Worm (Caenorhabditis elegans): ENCODE data around the gene F37C4.8.

Gene F37C4.8

DNA sequence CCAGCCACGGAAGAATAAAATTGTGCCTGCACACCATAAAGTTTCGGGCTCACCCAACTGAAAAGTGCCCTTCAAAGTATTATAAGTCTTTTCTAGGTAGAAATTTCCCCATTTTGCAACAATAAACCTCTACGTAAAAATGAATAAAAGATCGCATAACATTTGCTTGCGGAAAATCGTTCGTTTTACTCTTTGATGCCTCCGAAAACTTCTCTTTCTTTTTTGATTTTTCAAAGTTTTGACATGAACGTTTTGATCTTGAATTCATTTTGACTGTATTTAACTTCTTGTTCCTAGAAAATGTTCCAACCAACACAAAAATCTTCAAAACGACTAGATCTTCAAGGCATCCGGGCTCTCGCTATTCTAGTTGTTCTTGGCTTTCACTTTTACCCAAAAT, 7.9 kb upstream of the F37C4.8 start, which contains the start of gene oac-21:
Gene oac-21 (plus strand): TSS at position 301 of the 400 bp plus-strand sequence.
- TF ChIP-seq cog-1 (tag; optimal IDR thresholded peaks at IDR 0.05): no peak
- TF ChIP-seq tab-1 (GFP tag; IDR thresholded peaks at IDR 0.05): no peak
- no peak for TF ChIP-seq ztf-23 (GFP tag; IDR thresholded peaks at IDR 0.05)
- TF ChIP-seq T22C8.4 (GFP tag; IDR thresholded peaks at IDR 0.05): no peak
- TF ChIP-seq ref-1 (GFP tag; conservative IDR thresholded peaks at IDR 0.05): no peak
- TF ChIP-seq flt-1 (GFP tag; IDR thresholded peaks at IDR 0.05): no peak
- no peak for TF ChIP-seq ztf-29 (GFP tag; IDR thresholded peaks at IDR 0.05)

DNA sequence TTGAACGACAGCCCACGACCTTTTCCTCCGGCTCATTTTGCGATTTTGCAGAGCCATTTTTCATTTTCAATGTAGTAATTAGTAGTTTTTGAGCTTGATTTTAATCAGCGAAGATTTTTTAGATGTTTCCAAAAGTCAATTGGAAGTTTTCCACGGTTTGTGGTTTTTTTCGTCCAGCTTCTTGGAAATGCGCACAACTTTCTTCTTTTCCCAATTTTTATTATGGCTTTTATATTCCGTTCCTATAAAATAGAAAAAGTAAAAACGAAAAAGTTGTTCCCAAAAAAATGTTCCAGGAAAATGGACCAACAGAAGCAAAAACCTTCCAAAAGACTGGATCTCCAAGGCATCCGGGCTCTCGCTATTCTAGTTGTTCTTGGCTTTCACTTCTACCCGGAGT, 4.3 kb upstream of the F37C4.8 start, which contains the start of gene oac-22:
Gene oac-22 (plus strand): TSS at position 301 of the 400 bp plus-strand sequence.
- TF ChIP-seq cog-1 (tag; optimal IDR thresholded peaks at IDR 0.05) (no peak), ref-1 (GFP tag; conservative IDR thresholded peaks at IDR 0.05) (no peak), tab-1 (GFP tag; IDR thresholded peaks at IDR 0.05) (no peak), ztf-23 (GFP tag; IDR thresholded peaks at IDR 0.05) (no peak), klf-2 (GFP tag; conservative IDR thresholded peaks at IDR 0.05) (no peak), med-1 (GFP tag; optimal IDR thresholded peaks at IDR 0.05; ENCODE audit: insufficient read depth) (no peak), flt-1 (GFP tag; IDR thresholded peaks at IDR 0.05) (no peak)

DNA sequence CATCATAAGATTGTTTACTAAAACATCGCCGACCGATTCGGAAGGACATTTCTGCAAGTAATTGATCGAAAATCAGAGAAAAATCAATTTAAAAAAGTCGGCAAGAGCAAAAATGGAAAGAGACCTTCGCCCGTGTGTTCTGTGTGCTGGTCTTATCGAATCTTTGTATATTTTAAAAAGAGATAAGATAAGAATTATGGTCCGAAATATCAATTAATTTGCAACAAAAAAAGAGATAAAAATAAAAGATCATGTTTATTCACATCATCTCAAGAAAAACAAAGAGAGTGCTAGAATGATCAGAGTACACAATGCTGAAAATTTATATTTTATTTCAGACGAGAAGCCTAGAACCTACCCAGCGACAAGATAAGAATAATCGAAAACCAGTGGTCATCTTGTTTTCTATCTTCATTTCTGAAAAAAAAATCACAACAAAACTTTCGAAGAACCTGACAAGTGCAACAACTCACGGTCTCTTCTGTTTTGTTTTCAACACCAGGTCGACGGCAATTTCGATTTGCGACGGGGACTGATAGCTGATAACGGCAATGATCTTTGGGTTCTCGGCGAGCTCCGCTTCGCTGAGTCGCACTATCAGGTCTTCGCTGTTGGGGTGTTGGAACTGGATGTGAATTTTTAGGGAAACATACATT, 2.6 kb downstream of the F37C4.8 start, which contains the start of gene F37C4.6:
Gene F37C4.6 (minus strand): TSS at position 51 of the 656 bp plus-strand sequence.
- TF ChIP-seq ref-1 (GFP tag; conservative IDR thresholded peaks at IDR 0.05) (no peak), klf-2 (GFP tag; conservative IDR thresholded peaks at IDR 0.05) (no peak), med-1 (GFP tag; optimal IDR thresholded peaks at IDR 0.05; ENCODE audit: insufficient read depth) (no peak), cog-1 (tag; optimal IDR thresholded peaks at IDR 0.05) (no peak), tab-1 (GFP tag; IDR thresholded peaks at IDR 0.05) (no peak), T22C8.4 (GFP tag; IDR thresholded peaks at IDR 0.05) (no peak), ztf-29 (GFP tag; IDR thresholded peaks at IDR 0.05) (no peak), flt-1 (GFP tag; IDR thresholded peaks at IDR 0.05) (no peak)

DNA sequence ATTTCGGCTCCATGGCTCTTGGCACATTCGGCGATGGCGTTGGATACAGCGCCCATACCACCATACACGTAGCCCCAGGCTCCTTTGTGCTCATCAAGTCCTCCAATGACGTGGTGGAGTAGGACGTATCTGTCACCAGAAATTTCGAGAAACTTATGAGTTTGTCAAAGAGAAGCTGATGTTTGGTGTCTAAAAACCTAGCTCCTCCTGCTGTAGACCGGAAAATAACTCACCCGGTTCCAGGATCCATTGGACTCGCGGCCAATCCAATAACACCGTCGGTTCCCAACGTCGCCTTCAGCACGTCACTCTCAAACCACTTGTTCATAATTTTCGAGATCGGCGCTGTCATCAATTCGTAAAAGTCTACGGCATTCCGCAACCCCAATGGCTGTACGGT, 4.1 kb downstream of the F37C4.8 start:
- no peak for TF ChIP-seq T22C8.4 (GFP tag; IDR thresholded peaks at IDR 0.05)
- TF ChIP-seq tab-1 (GFP tag; IDR thresholded peaks at IDR 0.05): no peak
- TF ChIP-seq cog-1 (tag; optimal IDR thresholded peaks at IDR 0.05): no peak
- TF ChIP-seq med-1 (GFP tag; optimal IDR thresholded peaks at IDR 0.05; ENCODE audit: insufficient read depth): no peak
- TF ChIP-seq flt-1 (GFP tag; IDR thresholded peaks at IDR 0.05): no peak
- no peak for TF ChIP-seq ztf-29 (GFP tag; IDR thresholded peaks at IDR 0.05)
- no peak for TF ChIP-seq ztf-23 (GFP tag; IDR thresholded peaks at IDR 0.05)

DNA sequence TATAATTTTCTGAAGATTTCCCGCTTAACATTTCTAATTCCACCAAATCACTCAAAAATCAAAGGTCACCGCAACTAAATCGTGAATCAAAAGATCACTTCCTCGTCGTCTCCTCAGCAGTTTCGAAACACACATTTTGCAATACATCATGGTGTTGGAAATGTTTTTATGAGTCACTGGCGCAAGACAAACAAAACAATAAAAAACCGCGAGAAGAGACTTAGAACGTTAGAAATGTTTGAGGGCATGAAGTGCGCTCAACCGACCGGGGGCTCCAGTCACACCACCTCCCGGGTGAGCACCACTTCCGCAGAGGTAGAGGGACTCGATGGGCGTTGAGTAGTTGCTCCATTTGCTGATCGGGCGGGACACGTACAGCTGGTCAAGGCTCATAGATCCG, 5.8 kb downstream of the F37C4.8 start:
- TF ChIP-seq flt-1 (GFP tag; IDR thresholded peaks at IDR 0.05): no peak
- TF ChIP-seq ztf-23 (GFP tag; IDR thresholded peaks at IDR 0.05): no peak
- TF ChIP-seq cog-1 (tag; optimal IDR thresholded peaks at IDR 0.05): no peak
- TF ChIP-seq T22C8.4 (GFP tag; IDR thresholded peaks at IDR 0.05): no peak
- TF ChIP-seq med-1 (GFP tag; optimal IDR thresholded peaks at IDR 0.05; ENCODE audit: insufficient read depth): no peak
- TF ChIP-seq klf-2 (GFP tag; conservative IDR thresholded peaks at IDR 0.05): no peak
- TF ChIP-seq tab-1 (GFP tag; IDR thresholded peaks at IDR 0.05): no peak
- no peak for TF ChIP-seq ztf-29 (GFP tag; IDR thresholded peaks at IDR 0.05)

DNA sequence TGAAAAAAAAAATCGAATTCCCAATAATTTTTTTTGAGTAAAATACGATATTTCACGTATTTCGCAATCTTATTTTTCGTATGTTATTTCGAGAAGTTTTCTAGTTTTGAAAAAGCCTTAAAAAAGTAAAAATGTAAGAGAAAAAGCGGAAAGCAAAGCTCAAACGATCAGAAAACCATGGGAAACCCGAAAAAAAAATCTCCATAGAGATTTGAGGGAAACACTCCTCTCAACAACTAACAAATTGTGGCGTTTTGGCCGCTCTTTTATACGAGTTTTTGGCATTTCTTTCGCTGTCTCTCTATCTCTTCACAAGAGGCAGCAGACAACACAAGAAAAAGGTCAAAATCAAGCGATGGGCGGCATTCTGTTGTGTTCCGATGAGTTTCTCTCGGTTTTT, 6.6 kb downstream of the F37C4.8 start:
- no peak for TF ChIP-seq ztf-23 (GFP tag; IDR thresholded peaks at IDR 0.05)
- no peak for TF ChIP-seq T22C8.4 (GFP tag; IDR thresholded peaks at IDR 0.05)
- no peak for TF ChIP-seq flt-1 (GFP tag; IDR thresholded peaks at IDR 0.05)
- TF ChIP-seq med-1 (GFP tag; optimal IDR thresholded peaks at IDR 0.05; ENCODE audit: insufficient read depth): no peak
- no peak for TF ChIP-seq cog-1 (tag; optimal IDR thresholded peaks at IDR 0.05)
- no peak for TF ChIP-seq ztf-29 (GFP tag; IDR thresholded peaks at IDR 0.05)
- TF ChIP-seq ref-1 (GFP tag; conservative IDR thresholded peaks at IDR 0.05): no peak
- TF ChIP-seq klf-2 (GFP tag; conservative IDR thresholded peaks at IDR 0.05): no peak
- TF ChIP-seq tab-1 (GFP tag; IDR thresholded peaks at IDR 0.05): no peak

DNA sequence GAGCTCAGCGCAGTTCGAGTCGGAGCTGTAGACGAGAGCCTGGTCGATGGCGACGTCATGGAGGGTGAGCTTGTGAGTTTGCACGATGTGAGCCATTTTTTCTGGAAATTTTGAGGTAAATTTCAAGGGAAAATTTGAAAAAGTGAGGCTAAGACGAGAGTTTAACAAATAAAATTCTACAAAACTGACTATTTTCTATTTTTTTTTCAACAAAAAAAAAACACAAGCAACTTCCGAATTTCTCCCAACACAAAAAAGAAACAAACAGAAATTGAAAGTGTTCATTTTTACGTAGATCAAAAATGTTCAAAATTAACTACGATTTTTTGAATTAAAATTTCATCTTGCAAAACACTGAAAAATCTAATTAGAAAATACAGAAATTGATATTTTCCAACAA, 7.3 kb downstream of the F37C4.8 start, which contains the start of gene F37C4.5:
Gene F37C4.5 (minus strand): TSS at position 101 of the 400 bp plus-strand sequence.
- TF ChIP-seq flt-1 (GFP tag; IDR thresholded peaks at IDR 0.05) (no peak), ztf-29 (GFP tag; IDR thresholded peaks at IDR 0.05) (no peak), klf-2 (GFP tag; conservative IDR thresholded peaks at IDR 0.05) (no peak), med-1 (GFP tag; optimal IDR thresholded peaks at IDR 0.05; ENCODE audit: insufficient read depth) (no peak), cog-1 (tag; optimal IDR thresholded peaks at IDR 0.05) (no peak), tab-1 (GFP tag; IDR thresholded peaks at IDR 0.05) (no peak), ref-1 (GFP tag; conservative IDR thresholded peaks at IDR 0.05) (no peak), ztf-23 (GFP tag; IDR thresholded peaks at IDR 0.05) (no peak)

DNA sequence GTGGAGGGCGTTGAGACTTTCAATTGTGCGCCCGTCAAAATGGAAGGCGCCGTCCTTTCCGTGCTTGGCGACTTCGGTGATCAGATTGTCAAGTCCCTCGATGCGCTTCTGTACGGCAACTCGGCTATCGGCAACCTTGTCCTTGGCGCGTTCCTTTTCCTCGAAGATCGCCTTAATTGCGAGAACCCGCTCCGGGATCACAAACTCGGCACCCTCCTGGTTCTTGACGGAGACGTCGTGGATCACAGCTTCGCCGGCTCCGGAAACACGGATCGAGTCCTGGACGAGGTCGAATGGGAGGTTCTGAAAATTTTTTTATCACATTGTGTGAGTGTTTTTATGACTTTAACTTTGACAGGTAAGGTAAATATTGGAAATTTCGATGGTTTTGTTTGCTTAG, 7.8 kb downstream of the F37C4.8 start:
- no peak for TF ChIP-seq ztf-23 (GFP tag; IDR thresholded peaks at IDR 0.05)
- no peak for TF ChIP-seq med-1 (GFP tag; optimal IDR thresholded peaks at IDR 0.05; ENCODE audit: insufficient read depth)
- no peak for TF ChIP-seq cog-1 (tag; optimal IDR thresholded peaks at IDR 0.05)
- no peak for TF ChIP-seq flt-1 (GFP tag; IDR thresholded peaks at IDR 0.05)
- TF ChIP-seq ztf-29 (GFP tag; IDR thresholded peaks at IDR 0.05): no peak
- TF ChIP-seq klf-2 (GFP tag; conservative IDR thresholded peaks at IDR 0.05): no peak
- no peak for TF ChIP-seq T22C8.4 (GFP tag; IDR thresholded peaks at IDR 0.05)
- no peak for TF ChIP-seq tab-1 (GFP tag; IDR thresholded peaks at IDR 0.05)
- no peak for TF ChIP-seq ref-1 (GFP tag; conservative IDR thresholded peaks at IDR 0.05)

DNA sequence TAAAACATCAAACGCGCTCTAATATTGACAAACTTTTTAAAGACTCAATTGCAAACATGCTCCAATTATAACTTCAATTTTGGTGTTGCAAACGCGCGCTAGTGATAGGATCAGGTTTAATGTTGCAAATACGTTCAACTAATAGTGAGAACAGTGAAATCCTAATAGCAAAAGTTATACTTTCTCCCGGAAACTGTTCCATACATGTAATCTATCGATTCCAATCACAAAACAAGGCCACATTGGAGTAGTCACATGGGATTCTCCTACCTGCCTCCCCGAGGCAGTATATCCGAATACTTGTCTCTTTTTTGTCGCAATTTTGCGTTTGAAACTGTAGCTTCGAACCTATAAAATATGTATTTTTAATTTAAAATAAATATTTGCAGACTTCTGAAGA, 11.1 kb downstream of the F37C4.8 start:
- no peak for TF ChIP-seq flt-1 (GFP tag; IDR thresholded peaks at IDR 0.05)

DNA sequence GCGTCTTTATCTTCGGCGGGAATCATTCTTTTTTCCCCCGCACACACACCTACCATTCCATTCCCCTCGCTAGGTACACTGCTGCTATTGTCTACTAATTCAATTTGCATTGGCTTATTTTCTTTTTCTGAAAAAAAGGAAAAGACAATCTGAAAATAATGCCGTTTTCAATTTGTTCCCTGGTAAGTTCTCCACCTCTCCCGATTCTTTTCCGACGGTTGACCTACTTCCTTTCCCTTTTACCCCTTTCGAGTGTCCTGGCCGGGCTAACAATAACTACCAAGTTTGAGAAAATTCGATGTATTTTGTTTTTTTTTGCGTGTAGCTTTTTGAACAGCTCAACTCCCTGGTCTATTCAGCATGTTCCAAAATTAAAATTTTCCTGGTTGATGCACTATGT, 13.8 kb downstream of the F37C4.8 start, which contains the start of gene F37C4.4:
Gene F37C4.4 (plus strand): TSS at position 58 of the 400 bp plus-strand sequence.
- no peak for TF ChIP-seq ref-1 (GFP tag; conservative IDR thresholded peaks at IDR 0.05)
- TF ChIP-seq klf-2 (GFP tag; conservative IDR thresholded peaks at IDR 0.05): no peak
- no peak for TF ChIP-seq tab-1 (GFP tag; IDR thresholded peaks at IDR 0.05)
- no peak for TF ChIP-seq ztf-23 (GFP tag; IDR thresholded peaks at IDR 0.05)
- no peak for TF ChIP-seq cog-1 (tag; optimal IDR thresholded peaks at IDR 0.05)
- no peak for TF ChIP-seq T22C8.4 (GFP tag; IDR thresholded peaks at IDR 0.05)
- TF ChIP-seq flt-1 (GFP tag; IDR thresholded peaks at IDR 0.05): no peak
